Worm (Caenorhabditis elegans): Measurements from ENCODE around the gene mtre-1.

DNA sequence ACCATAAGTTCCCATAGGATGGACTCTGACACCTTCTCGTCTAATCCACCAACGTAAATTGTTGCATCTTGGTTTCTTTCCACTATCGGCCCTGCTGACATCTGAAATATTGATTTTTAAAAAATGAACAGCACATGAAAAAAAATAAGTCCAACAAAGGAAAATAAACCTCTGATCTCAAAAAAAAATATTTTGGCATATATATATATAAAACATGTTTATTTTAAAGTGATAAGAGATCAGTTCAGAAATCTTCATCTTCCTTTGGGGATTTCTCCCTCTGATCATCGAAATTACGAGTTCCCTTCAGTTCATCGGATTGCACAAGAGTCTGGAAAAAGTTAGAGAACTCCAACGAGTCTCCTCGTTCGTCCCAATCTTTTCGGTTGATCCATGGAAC, 14.7 kb downstream of the mtre-1 start, which contains the start of gene sap-49:
- no peak for TF ChIP-seq unc-62 (GFP tag; optimal IDR thresholded peaks at IDR 0.05)
- TF ChIP-seq fkh-10 (GFP tag; optimal IDR thresholded peaks at IDR 0.05), result no peak
- no peak for TF ChIP-seq pag-3 (tag; optimal IDR thresholded peaks at IDR 0.05; ENCODE audit: borderline replicate concordance, insufficient read depth)
- TF ChIP-seq isw-1 (GFP tag; IDR thresholded peaks at IDR 0.05), result no peak
- TF ChIP-seq nhr-12 (tag; optimal IDR thresholded peaks at IDR 0.05), result no peak
- TF ChIP-seq rnt-1 (tag; optimal IDR thresholded peaks at IDR 0.05), result no peak
- TF ChIP-seq fkh-4 (tag; optimal IDR thresholded peaks at IDR 0.05; ENCODE audit: borderline replicate concordance), result no peak
- TF ChIP-seq ceh-8 (GFP tag; optimal IDR thresholded peaks at IDR 0.05), result no peak
- TF ChIP-seq ceh-63 (GFP tag; optimal IDR thresholded peaks at IDR 0.05), result no peak
- no peak for TF ChIP-seq nhr-71 (tag; optimal IDR thresholded peaks at IDR 0.05)

Measured in whole organism, L1 larva.